Worm (Caenorhabditis elegans) whole organism, L1 larva: Measurements from ENCODE around the gene F48E3.2.

Experiments used
- ceh-82 ChIP-seq, 3 experiments: fragments of 150-350 bp in 1 of 3; sonication (generic microtip) in 2 of 3; optimal IDR thresholded peaks; 2 replicates each; lab custom pipeline; 2014 to 2017; ENCODE audit warnings: missing biosample characterization in 3 of 3, missing genetic modification characterization in 3 of 3
- efl-3 ChIP-seq: fragments of 200-800 bp; sonication (Bioruptor generic); optimal IDR thresholded peaks from 2 replicates; lab custom pipeline; 2018; ENCODE audit warnings: mild to moderate bottlenecking, missing genetic modification characterization, missing compliant biosample characterization
- elt-3 ChIP-seq, 6 experiments: fragments of 150-350 bp in 1 of 6; sonication (generic microtip); optimal IDR thresholded peaks; 2 replicates each; lab custom pipeline; 2017 to 2018; ENCODE audit warnings: missing biosample characterization in 6 of 6, missing genetic modification characterization in 6 of 6, inconsistent platforms in 1 of 6
- fkh-10 ChIP-seq: sonication (generic microtip); optimal IDR thresholded peaks from 2 replicates; lab custom pipeline; 2017; ENCODE audit warnings: missing biosample characterization, missing genetic modification reagents, missing genetic modification characterization
- lin-39 ChIP-seq: fragments of 150-350 bp; optimal IDR thresholded peaks from 2 replicates; lab custom pipeline; 2014; ENCODE audit warnings: missing biosample characterization, missing genetic modification reagents, missing genetic modification characterization
- mab-9 ChIP-seq: fragments of 200-800 bp; sonication (Bioruptor generic); IDR thresholded peaks from 2 replicates; pipeline ENCODE4 v1.3.6; 2022; ENCODE audit warnings: missing genetic modification reagents, missing genetic modification characterization, missing compliant biosample characterization
- nhr-11 ChIP-seq: fragments of 150-350 bp; optimal IDR thresholded peaks from 2 replicates; lab custom pipeline; 2014; ENCODE audit warnings: missing biosample characterization, missing genetic modification characterization
- nhr-12 ChIP-seq: sonication (generic microtip); optimal IDR thresholded peaks from 2 replicates; lab custom pipeline; 2017; ENCODE audit warnings: missing biosample characterization, missing genetic modification characterization
- nhr-237 ChIP-seq: fragments of 150-350 bp; optimal IDR thresholded peaks from 2 replicates; lab custom pipeline; 2014; ENCODE audit warnings: missing biosample characterization, missing genetic modification characterization
- nhr-71 ChIP-seq: sonication (generic microtip); optimal IDR thresholded peaks from 2 replicates; lab custom pipeline; 2016; ENCODE audit warnings: mild to moderate bottlenecking, missing genetic modification characterization, moderate library complexity, missing compliant biosample characterization
- unc-62 ChIP-seq: fragments of 150-350 bp; optimal IDR thresholded peaks from 2 replicates; lab custom pipeline; 2014; ENCODE audit warnings: missing biosample characterization, missing genetic modification reagents, missing genetic modification characterization
- ztf-11 ChIP-seq, 2 experiments: sonication (generic microtip); optimal IDR thresholded peaks; 2 replicates each; lab custom pipeline; 2016 to 2017; ENCODE audit warnings: missing genetic modification characterization in 2 of 2, missing biosample characterization in 1 of 2, missing compliant biosample characterization in 1 of 2

- TF ChIP-seq nhr-71 (tag; lab: Kevin White, UChicago), result no peak
- TF ChIP-seq nhr-237 (tag; lab: Kevin White, UChicago), result no peak
- no peak for TF ChIP-seq ztf-11 (tag; optimal IDR thresholded peaks at IDR 0.05; lab: Kevin White, UChicago)
- no peak for TF ChIP-seq fkh-10
- no peak for TF ChIP-seq unc-62
- no peak for TF ChIP-seq nhr-12 (tag; lab: Kevin White, UChicago)
- TF ChIP-seq mab-9 (GFP tag; lab: Robert Waterston, UW), result no peak
- no peak for TF ChIP-seq elt-3 (tag; optimal IDR thresholded peaks at IDR 0.05; lab: Kevin White, UChicago)
- TF ChIP-seq lin-39 (tag; lab: Kevin White, UChicago), result no peak
- TF ChIP-seq nhr-11 (tag; lab: Kevin White, UChicago), result no peak
- TF ChIP-seq ceh-82 (tag; optimal IDR thresholded peaks at IDR 0.05; lab: Kevin White, UChicago), result no peak
- TF ChIP-seq efl-3 (GFP tag; lab: Kevin White, UChicago), result no peak
These were observed 1.4 kb downstream of the F48E3.2 start for ce11 chrX:7491521-7491920.
